Worm (Caenorhabditis elegans): ENCODE data around the gene C32C4.16.
A peak's percentile ranks its signal among the peaks of the same experiment; 100 is the strongest.

The C32C4.16 gene

ce11 chrV:10677459-10677858 lies 30.1 kb downstream of the C32C4.16 start (continued):
- TF ChIP-seq pqm-1 (tag; optimal IDR thresholded peaks at IDR 0.05): no peak
- TF ChIP-seq C04F5.9 (tag; optimal IDR thresholded peaks at IDR 0.05): no peak
- TF ChIP-seq mef-2 (tag; optimal IDR thresholded peaks at IDR 0.05): no peak
- peak; percentile 50 for TF ChIP-seq dsc-1 (tag; optimal IDR thresholded peaks at IDR 0.05)
- TF ChIP-seq ceh-63 (GFP tag; optimal IDR thresholded peaks at IDR 0.05): no peak
- no peak for TF ChIP-seq vab-15 (tag; optimal IDR thresholded peaks at IDR 0.05)
- no peak for TF ChIP-seq grh-1 (GFP tag; IDR thresholded peaks at IDR 0.05)
- TF ChIP-seq nhr-90 (tag; optimal IDR thresholded peaks at IDR 0.05; ENCODE audit: poor library complexity): no peak
- TF ChIP-seq rnt-1 (tag; optimal IDR thresholded peaks at IDR 0.05): peak; percentile 28
- TF ChIP-seq unc-30 (tag; optimal IDR thresholded peaks at IDR 0.05): no peak
- no peak for TF ChIP-seq aly-2 (tag; optimal IDR thresholded peaks at IDR 0.05)
- no peak for TF ChIP-seq elt-3 (tag; optimal IDR thresholded peaks at IDR 0.05)
- TF ChIP-seq lin-35 (GFP tag; optimal IDR thresholded peaks at IDR 0.05): no peak
- TF ChIP-seq swsn-7 (tag; optimal IDR thresholded peaks at IDR 0.05): no peak
- TF ChIP-seq lin-15B (tag; optimal IDR thresholded peaks at IDR 0.05): no peak
- peak; percentile 26 for TF ChIP-seq snu-23 (GFP tag; optimal IDR thresholded peaks at IDR 0.05)
- TF ChIP-seq unc-62 (GFP tag; optimal IDR thresholded peaks at IDR 0.05): no peak
- no peak for TF ChIP-seq hlh-17 (GFP tag; optimal IDR thresholded peaks at IDR 0.05; ENCODE audit: borderline replicate concordance)
- peak; percentile 32 for TF ChIP-seq xbp-1 (tag; optimal IDR thresholded peaks at IDR 0.05)
- no peak for TF ChIP-seq pax-3 (tag; optimal IDR thresholded peaks at IDR 0.05)
- TF ChIP-seq nhr-84 (tag; optimal IDR thresholded peaks at IDR 0.05): no peak
- TF ChIP-seq sup-37 (GFP tag; optimal IDR thresholded peaks at IDR 0.05): no peak
- no peak for TF ChIP-seq mab-9 (GFP tag; IDR thresholded peaks at IDR 0.05)
- TF ChIP-seq ceh-90 (tag; optimal IDR thresholded peaks at IDR 0.05): no peak
- no peak for TF ChIP-seq nhr-12 (tag; optimal IDR thresholded peaks at IDR 0.05)
- no peak for TF ChIP-seq pag-3 (tag; optimal IDR thresholded peaks at IDR 0.05; ENCODE audit: borderline replicate concordance, insufficient read depth)
- TF ChIP-seq hpl-2 (GFP tag; optimal IDR thresholded peaks at IDR 0.05): no peak
- no peak for TF ChIP-seq isw-1 (GFP tag; IDR thresholded peaks at IDR 0.05)
- TF ChIP-seq unc-98 (GFP tag; IDR thresholded peaks at IDR 0.05): no peak
- no peak for TF ChIP-seq C16A3.4 (tag; optimal IDR thresholded peaks at IDR 0.05)
- TF ChIP-seq unc-86 (tag; optimal IDR thresholded peaks at IDR 0.05): peak; percentile 18
- no peak for TF ChIP-seq sox-4 (tag; optimal IDR thresholded peaks at IDR 0.05)
- TF ChIP-seq unc-130 (tag; optimal IDR thresholded peaks at IDR 0.05): no peak
- TF ChIP-seq ces-1 (GFP tag; optimal IDR thresholded peaks at IDR 0.05): no peak
- no peak for TF ChIP-seq irx-1 (tag; optimal IDR thresholded peaks at IDR 0.05)
- TF ChIP-seq snpc-4 (tag; optimal IDR thresholded peaks at IDR 0.05): no peak
- no peak for TF ChIP-seq nhr-28 (tag; optimal IDR thresholded peaks at IDR 0.05)
- TF ChIP-seq ceh-8 (GFP tag; optimal IDR thresholded peaks at IDR 0.05): no peak
- no peak for TF ChIP-seq nhr-76 (tag; optimal IDR thresholded peaks at IDR 0.05)
- TF ChIP-seq fkh-4 (tag; optimal IDR thresholded peaks at IDR 0.05; ENCODE audit: borderline replicate concordance): no peak
- no peak for TF ChIP-seq lir-3 (tag; optimal IDR thresholded peaks at IDR 0.05; ENCODE audit: poor library complexity)
- TF ChIP-seq skn-1 (tag; optimal IDR thresholded peaks at IDR 0.05): no peak
- no peak for TF ChIP-seq egl-27 (tag; optimal IDR thresholded peaks at IDR 0.05)
- no peak for TF ChIP-seq zip-4 (GFP tag; optimal IDR thresholded peaks at IDR 0.05)
- TF ChIP-seq nhr-20 (tag; optimal IDR thresholded peaks at IDR 0.05): no peak
- TF ChIP-seq egl-13 (tag; optimal IDR thresholded peaks at IDR 0.05): no peak
- TF ChIP-seq C34B4.2 (tag; optimal IDR thresholded peaks at IDR 0.05): no peak
- peak; percentile 3 for TF ChIP-seq fkh-8 (tag; optimal IDR thresholded peaks at IDR 0.05)
- peak; percentile 51 for TF ChIP-seq nhr-71 (tag; optimal IDR thresholded peaks at IDR 0.05)
- TF ChIP-seq ama-1 (optimal IDR thresholded peaks at IDR 0.05): no peak
- no peak for TF ChIP-seq sptf-1 (tag; optimal IDR thresholded peaks at IDR 0.05)
- no peak for TF ChIP-seq ets-5 (GFP tag; IDR thresholded peaks at IDR 0.05)
- no peak for TF ChIP-seq nhr-77 (tag; optimal IDR thresholded peaks at IDR 0.05)
- TF ChIP-seq efl-3 (GFP tag; optimal IDR thresholded peaks at IDR 0.05): no peak

Measured in whole organism, L1 larva.